Fruit fly (Drosophila melanogaster) whole organism, embryonic: ENCODE data around the gene CG11370.

ENCODE experiments used
- CG11695 ChIP-seq: fragments of 200-800 bp; sonication (Bioruptor generic); IDR thresholded peaks from 3 replicates; pipeline ENCODE4 v1.3.6; 2022; ENCODE audit warnings: missing biosample characterization, missing genetic modification characterization
- CG32532 ChIP-seq: fragments of 200-800 bp; sonication (Bioruptor generic); IDR thresholded peaks from 2 replicates; pipeline ENCODE4 v1.3.6; 2022; ENCODE audit warnings: missing biosample characterization, missing genetic modification characterization
- CG4328 ChIP-seq: fragments of 200-800 bp; sonication (Bioruptor generic); optimal IDR thresholded peaks from 3 replicates; lab custom pipeline; 2017; ENCODE audit warnings: missing biosample characterization, missing genetic modification reagents, missing genetic modification characterization
- CG5953 ChIP-seq: fragments of 200-800 bp; sonication (Bioruptor generic); IDR thresholded peaks from 2 replicates; pipeline ENCODE4 v1.3.6; 2022; ENCODE audit warnings: missing biosample characterization, missing genetic modification characterization
- CG8089 ChIP-seq: fragments of 200-800 bp; sonication (Bioruptor generic); optimal IDR thresholded peaks from 3 replicates; lab custom pipeline; 2016; ENCODE audit warnings: missing biosample characterization, missing genetic modification characterization
- CTCF ChIP-seq: fragments of 200-800 bp; sonication (Bioruptor generic); optimal IDR thresholded peaks from 2 replicates; lab custom pipeline; 2017; ENCODE audit warnings: missing biosample characterization, mild to moderate bottlenecking, missing genetic modification characterization, moderate library complexity
- D19A ChIP-seq: fragments of 200-800 bp; optimal IDR thresholded peaks from 3 replicates; lab custom pipeline; 2019; ENCODE audit warnings: missing biosample characterization, mild to moderate bottlenecking, missing genetic modification characterization, moderate library complexity
- bbx ChIP-seq: fragments of 200-800 bp; sonication (Bioruptor generic); IDR thresholded peaks from 2 replicates; pipeline ENCODE4 v1.3.6; 2022; ENCODE audit warnings: missing biosample characterization, missing genetic modification characterization; ENCODE audit not compliant: partially characterized antibody
- ci ChIP-seq: fragments of 200-800 bp; sonication (Bioruptor generic); IDR thresholded peaks from 3 replicates; pipeline ENCODE4 v1.3.6; 2022; ENCODE audit warnings: missing biosample characterization, missing genetic modification characterization
- dmrt99B ChIP-seq: fragments of 200-800 bp; sonication (Bioruptor generic); optimal IDR thresholded peaks from 2 replicates; lab custom pipeline; 2018; ENCODE audit warnings: missing biosample characterization, mild to moderate bottlenecking, missing genetic modification characterization, moderate library complexity
- nom ChIP-seq: fragments of 200-800 bp; sonication (Bioruptor generic); optimal IDR thresholded peaks from 2 replicates; lab custom pipeline; 2017; ENCODE audit warnings: missing biosample characterization, missing genetic modification characterization, mild to moderate bottlenecking, moderate library complexity, missing genetic modification reagents
- pnt ChIP-seq: fragments of 200-800 bp; sonication (Bioruptor generic); optimal IDR thresholded peaks from 3 replicates; lab custom pipeline; 2016; ENCODE audit warnings: missing biosample characterization, missing genetic modification characterization
- wor ChIP-seq: fragments of 200-800 bp; sonication (Bioruptor generic); IDR thresholded peaks from 2 replicates; pipeline ENCODE4 v1.3.6; 2022; ENCODE audit warnings: missing biosample characterization, missing genetic modification characterization

DNA sequence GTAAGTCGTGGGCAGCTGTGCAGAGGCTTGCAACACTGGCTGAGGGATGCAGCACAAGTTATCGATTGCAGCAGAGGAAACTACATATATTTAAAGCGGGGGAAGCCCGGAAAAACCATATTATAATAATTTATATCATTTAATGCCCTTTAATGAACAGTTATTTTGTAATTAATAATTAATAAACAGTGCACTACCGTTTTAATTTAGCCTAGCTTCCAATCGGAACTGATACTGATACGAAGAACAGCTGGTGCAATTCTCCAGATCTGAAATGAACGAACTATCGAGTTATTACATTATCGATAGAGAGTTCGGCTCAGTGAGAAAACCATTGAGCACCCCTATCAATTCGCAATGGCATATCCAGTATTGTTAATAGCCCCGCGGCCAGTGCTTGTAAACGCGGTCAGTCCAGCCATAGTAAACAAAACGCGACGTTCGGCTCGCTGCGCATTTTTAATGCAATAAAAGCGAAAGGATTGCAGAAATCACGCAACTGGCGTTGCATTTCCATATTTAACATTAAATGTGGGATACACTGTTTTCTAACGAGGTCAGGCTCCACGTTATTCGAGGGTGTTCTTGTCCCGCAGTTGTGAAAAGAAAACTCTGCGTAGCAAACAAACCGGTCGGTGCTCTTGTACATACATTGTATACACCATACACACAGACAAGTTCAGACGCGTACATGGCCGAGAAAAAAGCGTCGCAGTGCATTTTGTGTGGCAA, 29.6 kb downstream of the CG11370 start, which contains the start of gene CG7369:
- TF ChIP-seq nom (GFP tag; lab: Kevin White, UChicago) (peak; percentile 39), wor (GFP tag; lab: Robert Waterston, UW) (peak; percentile 63), CG11695 (GFP tag; lab: Robert Waterston, UW) (peak; percentile 75), ci (GFP tag; lab: Robert Waterston, UW) (peak; percentile 78), bbx (GFP tag; lab: Robert Waterston, UW) (peak; percentile 24; the same call in 1 of the 2 replicates), CG32532 (GFP tag; lab: Robert Waterston, UW) (peak; percentile 83), CG8089 (GFP tag; lab: Kevin White, UChicago) (peak; percentile 25), dmrt99B (tag; lab: Kevin White, UChicago) (peak; percentile 76), CG4328 (peak; percentile 82), D19A (tag; lab: Kevin White, UChicago) (peak; percentile 57), CTCF (GFP tag; lab: Kevin White, UChicago) (peak; percentile 10), CG5953 (GFP tag; lab: Robert Waterston, UW) (peak; percentile 34; the same call in 1 of the 2 replicates), pnt (GFP tag; lab: Kevin White, UChicago) (peak; percentile 65)
